Fruit fly (Drosophila melanogaster): Measurements from ENCODE around the gene CG14974.

CG14974 gene

dm6 chr3L:3639324-3639723 is 18.5 kb upstream of the CG14974 start:
- TF ChIP-seq phol (tag; optimal IDR thresholded peaks at IDR 0.05) = peak; percentile 13
- no peak for TF ChIP-seq chm (GFP tag; IDR thresholded peaks at IDR 0.05)
- peak in 1 of 2 experiments; percentile 25 for TF ChIP-seq bsh (GFP tag; optimal IDR thresholded peaks at IDR 0.05)
- no peak for TF ChIP-seq oc (tag; optimal IDR thresholded peaks at IDR 0.05)
- TF ChIP-seq CG10979 (tag; optimal IDR thresholded peaks at IDR 0.05) = peak; percentile 23
- peak; percentile 29 for TF ChIP-seq dmrt11E (tag; optimal IDR thresholded peaks at IDR 0.05)
- TF ChIP-seq Med (GFP tag) = peak; percentile 5

- peak; percentile 70 for TF ChIP-seq twi (tag; optimal IDR thresholded peaks at IDR 0.05)
- TF ChIP-seq cas (GFP tag; IDR thresholded peaks at IDR 0.05) = no peak
- TF ChIP-seq peb (GFP tag; IDR thresholded peaks at IDR 0.05) = peak; percentile 61
- peak; percentile 79 for TF ChIP-seq NC2β (GFP tag; optimal IDR thresholded peaks at IDR 0.05)
- TF ChIP-seq btn (GFP tag; optimal IDR thresholded peaks at IDR 0.05) = no peak
- peak; percentile 16 for TF ChIP-seq repo (GFP tag; optimal IDR thresholded peaks at IDR 0.05)
- TF ChIP-seq vnd (GFP tag; IDR thresholded peaks at IDR 0.05; ENCODE audit: partially characterized antibody) = no peak
- peak; percentile 36; the same call in 1 of the 2 replicates for TF ChIP-seq sob (GFP tag; IDR thresholded peaks at IDR 0.05)
- TF ChIP-seq CG2120 (GFP tag; optimal IDR thresholded peaks at IDR 0.05) = peak; percentile 19
- TF ChIP-seq insv (GFP tag; optimal IDR thresholded peaks at IDR 0.05) = no peak
- TF ChIP-seq mam (GFP tag; optimal IDR thresholded peaks at IDR 0.05) = peak; percentile 51
- peak; percentile 30 for TF ChIP-seq CG15073 (GFP tag; optimal IDR thresholded peaks at IDR 0.05)
- TF ChIP-seq CG8089 (GFP tag; optimal IDR thresholded peaks at IDR 0.05) = peak; percentile 44
- TF ChIP-seq eyg (GFP tag; optimal IDR thresholded peaks at IDR 0.05) = no peak
- peak; percentile 33 for TF ChIP-seq CG12299 (tag; optimal IDR thresholded peaks at IDR 0.05)
- peak; percentile 26; the same call in 1 of the 2 replicates for TF ChIP-seq ro (GFP tag; IDR thresholded peaks at IDR 0.05)
- TF ChIP-seq cwo (GFP tag; optimal IDR thresholded peaks at IDR 0.05) = no peak
- peak; percentile 71 for TF ChIP-seq lilli (GFP tag; optimal IDR thresholded peaks at IDR 0.05)
- peak; percentile 5 for TF ChIP-seq MTF-1 (GFP tag; optimal IDR thresholded peaks at IDR 0.05; ENCODE audit: borderline replicate concordance)
- TF ChIP-seq CG3407 (GFP tag; optimal IDR thresholded peaks at IDR 0.05) = peak; percentile 72
- peak; percentile 52 for TF ChIP-seq crc (GFP tag; optimal IDR thresholded peaks at IDR 0.05)
- TF ChIP-seq kay (GFP tag; optimal IDR thresholded peaks at IDR 0.05) = peak; percentile 65
- TF ChIP-seq Hr39 (optimal IDR thresholded peaks at IDR 0.05) = no peak
- TF ChIP-seq sens-2 (GFP tag; IDR thresholded peaks at IDR 0.05) = peak; percentile 74; the same call in 1 of the 2 replicates
- TF ChIP-seq CG10267 (tag; optimal IDR thresholded peaks at IDR 0.05) = peak; percentile 68
- TF ChIP-seq CG32532 (GFP tag; IDR thresholded peaks at IDR 0.05) = no peak
- peak; percentile 1 for TF ChIP-seq vfl (GFP tag; optimal IDR thresholded peaks at IDR 0.05)
- TF ChIP-seq pho (GFP tag; optimal IDR thresholded peaks at IDR 0.05) = no peak
- TF ChIP-seq CG2712 (tag; optimal IDR thresholded peaks at IDR 0.05) = peak; percentile 92
- peak; percentile 70 for TF ChIP-seq sim (GFP tag; IDR thresholded peaks at IDR 0.05)
- TF ChIP-seq CG16779 (GFP tag; IDR thresholded peaks at IDR 0.05) = no peak
- TF ChIP-seq slp2 (GFP tag; optimal IDR thresholded peaks at IDR 0.05) = peak; percentile 38
- TF ChIP-seq CG1024 (GFP tag; IDR thresholded peaks at IDR 0.05) = peak; percentile 47; the same call in 1 of the 2 replicates
- TF ChIP-seq CG30020 (tag; optimal IDR thresholded peaks at IDR 0.05) = peak; percentile 37
- peak; percentile 44 for TF ChIP-seq sqz (GFP tag; optimal IDR thresholded peaks at IDR 0.05)
- TF ChIP-seq CG7357 (GFP tag; IDR thresholded peaks at IDR 0.05) = peak; percentile 71
- TF ChIP-seq gem (tag; optimal IDR thresholded peaks at IDR 0.05) = peak; percentile 91
- peak; percentile 10 for TF ChIP-seq Dad (GFP tag; optimal IDR thresholded peaks at IDR 0.05)
- TF ChIP-seq CG14965 (GFP tag; optimal IDR thresholded peaks at IDR 0.05; ENCODE audit: borderline replicate concordance) = no peak
- TF ChIP-seq wek (GFP tag; optimal IDR thresholded peaks at IDR 0.05) = peak; percentile 25
- peak in 1 of 2 experiments; percentile 30 for TF ChIP-seq crp (GFP tag; optimal IDR thresholded peaks at IDR 0.05)
- peak; percentile 74 for TF ChIP-seq CG10462 (GFP tag; optimal IDR thresholded peaks at IDR 0.05)
These were observed 17.9 kb upstream of the CG14974 start for dm6 chr3L:3638587-3639312.

All from whole organism, embryonic.